Worm (Caenorhabditis elegans) whole organism, L3 larva: ENCODE data around the gene mtr-4.

ENCODE experiments used
- R02D3.7 ChIP-seq: fragments of 150-350 bp; optimal IDR thresholded peaks from 2 replicates; lab custom pipeline; 2014; ENCODE audit warnings: missing biosample characterization, missing genetic modification characterization
- ZK546.5 ChIP-seq: sonication (generic microtip); optimal IDR thresholded peaks from 2 replicates; lab custom pipeline; 2017; ENCODE audit warnings: missing biosample characterization, missing genetic modification characterization
- aly-2 ChIP-seq: fragments of 150-350 bp; optimal IDR thresholded peaks from 2 replicates; lab custom pipeline; 2014; ENCODE audit warnings: missing biosample characterization, missing genetic modification characterization
- ama-1 ChIP-seq: fragments of 150-350 bp; optimal IDR thresholded peaks from 2 replicates; lab custom pipeline; 2018
- ceh-16 ChIP-seq: sonication (generic microtip); optimal IDR thresholded peaks from 2 replicates; lab custom pipeline; 2017; ENCODE audit warnings: missing biosample characterization, missing genetic modification characterization
- ceh-28 ChIP-seq: fragments of 150-350 bp; optimal IDR thresholded peaks from 2 replicates; lab custom pipeline; 2014; ENCODE audit warnings: missing biosample characterization, missing genetic modification reagents, missing genetic modification characterization
- ceh-82 ChIP-seq: fragments of 150-350 bp; optimal IDR thresholded peaks from 2 replicates; lab custom pipeline; 2014; ENCODE audit warnings: missing biosample characterization, missing genetic modification characterization
- ceh-9 ChIP-seq: sonication (generic microtip); optimal IDR thresholded peaks from 2 replicates; lab custom pipeline; 2018; ENCODE audit warnings: missing biosample characterization, missing genetic modification characterization
- daf-12 ChIP-seq: fragments of 150-350 bp; optimal IDR thresholded peaks from 2 replicates; lab custom pipeline; 2014; ENCODE audit warnings: missing biosample characterization, missing genetic modification reagents, missing genetic modification characterization
- egl-27 ChIP-seq: sonication (generic microtip); optimal IDR thresholded peaks from 4 replicates; lab custom pipeline; 2017; ENCODE audit warnings: missing biosample characterization, missing genetic modification reagents, missing genetic modification characterization
- egl-5 ChIP-seq: fragments of 150-350 bp; optimal IDR thresholded peaks from 2 replicates; lab custom pipeline; 2017; ENCODE audit warnings: missing biosample characterization, missing genetic modification reagents, missing genetic modification characterization, inconsistent platforms
- elt-2 ChIP-seq: sonication (generic microtip); optimal IDR thresholded peaks from 2 replicates; lab custom pipeline; 2016; ENCODE audit warnings: missing genetic modification reagents, mild to moderate bottlenecking, missing genetic modification characterization, missing compliant biosample characterization
- eor-1 ChIP-seq, 2 experiments: fragments of 150-350 bp; optimal IDR thresholded peaks; 2 replicates each; lab custom pipeline; 2014 to 2018; ENCODE audit warnings: missing biosample characterization in 2 of 2, missing genetic modification characterization in 2 of 2
- fkh-10 ChIP-seq: sonication (generic microtip); optimal IDR thresholded peaks from 2 replicates; lab custom pipeline; 2017; ENCODE audit warnings: missing biosample characterization, missing genetic modification reagents, missing genetic modification characterization
- fkh-2 ChIP-seq: fragments of 150-350 bp; optimal IDR thresholded peaks from 2 replicates; lab custom pipeline; 2014; ENCODE audit warnings: missing biosample characterization, missing genetic modification reagents, missing genetic modification characterization
- fos-1 ChIP-seq: fragments of 150-350 bp; optimal IDR thresholded peaks from 2 replicates; lab custom pipeline; 2014; ENCODE audit warnings: missing biosample characterization, missing genetic modification characterization
- jun-1 ChIP-seq: fragments of 150-350 bp; optimal IDR thresholded peaks from 2 replicates; lab custom pipeline; 2014; ENCODE audit warnings: missing biosample characterization, missing genetic modification reagents, missing genetic modification characterization
- lin-15B ChIP-seq: fragments of 150-350 bp; optimal IDR thresholded peaks from 2 replicates; lab custom pipeline; 2014; ENCODE audit warnings: missing biosample characterization, missing genetic modification characterization
- lsy-12 ChIP-seq: sonication (generic microtip); optimal IDR thresholded peaks from 2 replicates; lab custom pipeline; 2016; ENCODE audit warnings: mild to moderate bottlenecking, missing genetic modification characterization, missing compliant biosample characterization
- mdl-1 ChIP-seq: fragments of 150-350 bp; optimal IDR thresholded peaks from 2 replicates; lab custom pipeline; 2014; ENCODE audit warnings: missing biosample characterization, missing genetic modification characterization
- mml-1 ChIP-seq: fragments of 150-350 bp; sonication (generic microtip); optimal IDR thresholded peaks from 3 replicates; lab custom pipeline; 2014; ENCODE audit warnings: missing biosample characterization, missing genetic modification characterization
- nfya-1 ChIP-seq: sonication (generic microtip); optimal IDR thresholded peaks from 2 replicates; lab custom pipeline; 2017; ENCODE audit warnings: missing genetic modification characterization, mild to moderate bottlenecking, missing compliant biosample characterization, antibody characterized with exemption, moderate library complexity; ENCODE audit not compliant: insufficient read depth
- nhr-12 ChIP-seq: fragments of 150-350 bp; optimal IDR thresholded peaks from 2 replicates; lab custom pipeline; 2014; ENCODE audit warnings: missing biosample characterization, missing genetic modification characterization
- nhr-23 ChIP-seq: fragments of 150-350 bp; optimal IDR thresholded peaks from 2 replicates; lab custom pipeline; 2014; ENCODE audit warnings: missing biosample characterization, missing genetic modification reagents, missing genetic modification characterization
- nhr-25 ChIP-seq: sonication (generic microtip); optimal IDR thresholded peaks from 2 replicates; lab custom pipeline; 2017; ENCODE audit warnings: missing biosample characterization, missing genetic modification characterization
- nhr-43 ChIP-seq: sonication (generic microtip); optimal IDR thresholded peaks from 2 replicates; lab custom pipeline; 2016; ENCODE audit warnings: mild to moderate bottlenecking, missing genetic modification characterization, missing compliant biosample characterization; ENCODE audit not compliant: poor library complexity, severe bottlenecking
- nhr-77 ChIP-seq: fragments of 150-350 bp; optimal IDR thresholded peaks from 2 replicates; lab custom pipeline; 2014; ENCODE audit warnings: missing biosample characterization, missing genetic modification characterization
- pha-4 ChIP-seq: fragments of 150-350 bp; optimal IDR thresholded peaks from 2 replicates; lab custom pipeline; 2014; ENCODE audit warnings: missing biosample characterization, missing genetic modification reagents, missing genetic modification characterization
- pqm-1 ChIP-seq: fragments of 150-350 bp; optimal IDR thresholded peaks from 2 replicates; lab custom pipeline; 2017; ENCODE audit warnings: missing biosample characterization, missing genetic modification characterization, inconsistent platforms
- skn-1 ChIP-seq: fragments of 150-350 bp; optimal IDR thresholded peaks from 2 replicates; lab custom pipeline; 2014; ENCODE audit warnings: missing biosample characterization, missing genetic modification characterization
- snpc-4 ChIP-seq: fragments of 150-350 bp; optimal IDR thresholded peaks from 2 replicates; lab custom pipeline; 2014; ENCODE audit warnings: missing biosample characterization, missing genetic modification characterization
- tbx-2 ChIP-seq: sonication (generic microtip); optimal IDR thresholded peaks from 2 replicates; lab custom pipeline; 2016; ENCODE audit warnings: mild to moderate bottlenecking, missing genetic modification characterization, missing compliant biosample characterization
- unc-39 ChIP-seq: sonication (generic microtip); optimal IDR thresholded peaks from 4 replicates; lab custom pipeline; 2017; ENCODE audit warnings: missing biosample characterization, missing genetic modification characterization
- zag-1 ChIP-seq: fragments of 150-350 bp; optimal IDR thresholded peaks from 2 replicates; lab custom pipeline; 2014; ENCODE audit warnings: missing biosample characterization, missing genetic modification characterization
- ztf-11 ChIP-seq: fragments of 150-350 bp; optimal IDR thresholded peaks from 2 replicates; lab custom pipeline; 2014; ENCODE audit warnings: missing biosample characterization, missing genetic modification characterization
- ztf-4 ChIP-seq: fragments of 150-350 bp; optimal IDR thresholded peaks from 2 replicates; lab custom pipeline; 2014; ENCODE audit warnings: missing biosample characterization, missing genetic modification characterization

Gene mtr-4

ce11 chrIV:9803544-9803943 is 21.9 kb upstream of the mtr-4 start (continued):
- TF ChIP-seq aly-2 (tag; lab: Kevin White, UChicago) = no peak
- peak; percentile 57 for TF ChIP-seq ceh-28 (tag; lab: Kevin White, UChicago)
- no peak for TF ChIP-seq egl-5 (tag; lab: Kevin White, UChicago)

ce11 chrIV:9810633-9811032 is 14.9 kb upstream of the mtr-4 start, which contains the start of gene dct-15:
Gene dct-15, minus strand, starts transcription at chrIV:9810733.
- TF ChIP-seq snpc-4 (no peak), R02D3.7 (tag; lab: Kevin White, UChicago) (no peak), ceh-9 (no peak), fkh-2 (tag; lab: Kevin White, UChicago) (no peak), elt-2 (no peak), zag-1 (tag; lab: Kevin White, UChicago) (no peak), mdl-1 (tag; lab: Kevin White, UChicago) (no peak), fkh-10 (GFP tag; lab: Kevin White, UChicago) (no peak), nhr-25 (tag; lab: Kevin White, UChicago) (no peak), ztf-11 (no peak), lsy-12 (tag; lab: Kevin White, UChicago) (no peak), ztf-4 (tag; lab: Kevin White, UChicago) (no peak), tbx-2 (tag; lab: Kevin White, UChicago) (no peak), pha-4 (tag; lab: Kevin White, UChicago) (no peak), ZK546.5 (tag; lab: Kevin White, UChicago) (no peak), nhr-77 (tag; lab: Kevin White, UChicago) (no peak), ceh-28 (tag; lab: Kevin White, UChicago) (no peak), lin-15B (tag; lab: Kevin White, UChicago) (no peak), jun-1 (tag; lab: Kevin White, UChicago) (no peak), nhr-12 (no peak)
- TF ChIP-seq, all 47 proteins: peak for 0

- no peak for TF ChIP-seq egl-27 (tag; lab: Kevin White, UChicago)
- TF ChIP-seq nhr-77 (tag; lab: Kevin White, UChicago) = no peak
- TF ChIP-seq unc-39 (tag; lab: Kevin White, UChicago) = no peak
- TF ChIP-seq snpc-4 = no peak
- no peak for TF ChIP-seq ceh-82 (tag; lab: Kevin White, UChicago)
These were observed 14.0 kb upstream of the mtr-4 start for ce11 chrIV:9811487-9811886.

ce11 chrIV:9815432-9815831 is 10.1 kb upstream of the mtr-4 start, which contains the start of gene egl-20:
Gene egl-20, minus strand, starts transcription at chrIV:9815532.
- TF ChIP-seq lsy-12 (tag; lab: Kevin White, UChicago) = no peak
- TF ChIP-seq ceh-9 = no peak
- no peak for TF ChIP-seq nhr-25 (tag; lab: Kevin White, UChicago)
- no peak for TF ChIP-seq ama-1 (lab: Kevin White, UChicago)
- TF ChIP-seq ZK546.5 (tag; lab: Kevin White, UChicago) = no peak
- TF ChIP-seq daf-12 (tag; lab: Kevin White, UChicago) = no peak
- TF ChIP-seq ceh-82 (tag; lab: Kevin White, UChicago) = no peak
- no peak for TF ChIP-seq nhr-12
- no peak for TF ChIP-seq snpc-4
- TF ChIP-seq fkh-10 (GFP tag; lab: Kevin White, UChicago) = no peak
- no peak for TF ChIP-seq nhr-23 (tag; lab: Kevin White, UChicago)
- TF ChIP-seq mdl-1 (tag; lab: Kevin White, UChicago) = no peak
- no peak for TF ChIP-seq zag-1 (tag; lab: Kevin White, UChicago)

- TF ChIP-seq nhr-23 (tag; lab: Kevin White, UChicago) (peak; percentile 40), pqm-1 (no peak), lin-15B (tag; lab: Kevin White, UChicago) (no peak)
These were observed 3.9 kb upstream of the mtr-4 start, which contains the start of gene col-123 for ce11 chrIV:9821621-9822020. Gene col-123, plus strand, starts transcription at chrIV:9821921.

ce11 chrIV:9822585-9822984 is 2.9 kb upstream of the mtr-4 start:
- TF ChIP-seq aly-2 (tag; lab: Kevin White, UChicago) (no peak), mml-1 (tag; lab: Kevin White, UChicago) (no peak), ama-1 (lab: Kevin White, UChicago) (no peak), skn-1 (tag; lab: Kevin White, UChicago) (no peak), ceh-16 (tag; lab: Kevin White, UChicago) (no peak), fos-1 (tag; lab: Kevin White, UChicago) (no peak), zag-1 (tag; lab: Kevin White, UChicago) (no peak), lsy-12 (tag; lab: Kevin White, UChicago) (no peak), fkh-2 (tag; lab: Kevin White, UChicago) (no peak), eor-1 (tag; optimal IDR thresholded peaks at IDR 0.05; lab: Kevin White, UChicago) (no peak), nhr-12 (no peak), nfya-1 (tag; lab: Kevin White, UChicago) (no peak), ceh-9 (no peak), nhr-25 (tag; lab: Kevin White, UChicago) (no peak), nhr-43 (no peak), ceh-28 (tag; lab: Kevin White, UChicago) (no peak), tbx-2 (tag; lab: Kevin White, UChicago) (no peak), fkh-10 (GFP tag; lab: Kevin White, UChicago) (no peak)
